Fruit fly (Drosophila melanogaster): Measurements from ENCODE around the gene CG11425.

Gene CG11425

dm6 chr3L:22460918-22461634, 13.5 kb upstream of the CG11425 start, which contains the start of gene laza:
Gene laza (minus strand): TSS chr3L:22461131.
- 0 out of 2 replicates have a peak, but pooled peaks have one; percentile 27 for TF ChIP-seq CG32532 (GFP tag; IDR thresholded peaks at IDR 0.05)
- 0 out of 2 replicates have a peak, but pooled peaks have one; percentile 28 for TF ChIP-seq Nf-YA (GFP tag; IDR thresholded peaks at IDR 0.05)
- no peak for TF ChIP-seq CG2202 (tag; optimal IDR thresholded peaks at IDR 0.05)
- TF ChIP-seq jumu (GFP tag; optimal IDR thresholded peaks at IDR 0.05), result no peak
- TF ChIP-seq Nf-YC (tag; optimal IDR thresholded peaks at IDR 0.05), result peak; percentile 12
- no peak for TF ChIP-seq CG8281 (tag; optimal IDR thresholded peaks at IDR 0.05)
- no peak for TF ChIP-seq Lhr (GFP tag; optimal IDR thresholded peaks at IDR 0.05)
- TF ChIP-seq amos (GFP tag; IDR thresholded peaks at IDR 0.05; ENCODE audit: partially characterized antibody), result peak; percentile 31; the same call in 1 of the 2 replicates
- no peak for TF ChIP-seq zfh2 (GFP tag; optimal IDR thresholded peaks at IDR 0.05)
- no peak for TF ChIP-seq gfzf (GFP tag; optimal IDR thresholded peaks at IDR 0.05)
- TF ChIP-seq Rx (GFP tag; IDR thresholded peaks at IDR 0.05), result no peak
- TF ChIP-seq Dp (GFP tag; optimal IDR thresholded peaks at IDR 0.05), result no peak
- no peak for TF ChIP-seq Doc2 (GFP tag; IDR thresholded peaks at IDR 0.05)
- TF ChIP-seq stwl (tag; optimal IDR thresholded peaks at IDR 0.05), result no peak
- TF ChIP-seq seq (GFP tag; IDR thresholded peaks at IDR 0.05), result no peak
- TF ChIP-seq psq (GFP tag; optimal IDR thresholded peaks at IDR 0.05), result no peak
- TF ChIP-seq Med (GFP tag), result peak; percentile 76
- peak; percentile 36; the same call in 1 of the 2 replicates for TF ChIP-seq Bgb (GFP tag; IDR thresholded peaks at IDR 0.05; ENCODE audit: partially characterized antibody)
- TF ChIP-seq Atf3 (GFP tag; optimal IDR thresholded peaks at IDR 0.05), result no peak
- peak; percentile 12 for TF ChIP-seq unpg (GFP tag; optimal IDR thresholded peaks at IDR 0.05)
- no peak for TF ChIP-seq CG7745 (tag; optimal IDR thresholded peaks at IDR 0.05)
- TF ChIP-seq CG8924 (tag; optimal IDR thresholded peaks at IDR 0.05), result no peak
- TF ChIP-seq CG1529 (GFP tag; optimal IDR thresholded peaks at IDR 0.05), result no peak
- no peak; the same call in 2 of the 3 replicates for TF ChIP-seq Dbx (GFP tag; IDR thresholded peaks at IDR 0.05)
- TF ChIP-seq HmgZ (tag; optimal IDR thresholded peaks at IDR 0.05), result peak; percentile 59
- TF ChIP-seq CG7357 (GFP tag; IDR thresholded peaks at IDR 0.05), result no peak
- TF ChIP-seq Rfx (GFP tag; IDR thresholded peaks at IDR 0.05), result no peak; the same call in 1 of the 2 replicates
- peak; percentile 26 for TF ChIP-seq nau (GFP tag; optimal IDR thresholded peaks at IDR 0.05)
- no peak for TF ChIP-seq slou (GFP tag; optimal IDR thresholded peaks at IDR 0.05)
- no peak for TF ChIP-seq CG13123 (GFP tag; optimal IDR thresholded peaks at IDR 0.05)
- no peak for TF ChIP-seq NK7.1 (GFP tag; optimal IDR thresholded peaks at IDR 0.05)
- TF ChIP-seq CG42726 (GFP tag; IDR thresholded peaks at IDR 0.05; ENCODE audit: partially characterized antibody), result no peak
- no peak for TF ChIP-seq CG6791 (GFP tag; IDR thresholded peaks at IDR 0.05; ENCODE audit: partially characterized antibody)
- no peak for TF ChIP-seq Drgx (GFP tag; IDR thresholded peaks at IDR 0.05)
- no peak for TF ChIP-seq Sry-β (GFP tag; optimal IDR thresholded peaks at IDR 0.05)
- peak; percentile 11 for TF ChIP-seq CG30403 (GFP tag; optimal IDR thresholded peaks at IDR 0.05)
- no peak for TF ChIP-seq Hr39 (optimal IDR thresholded peaks at IDR 0.05)
- no peak for TF ChIP-seq al (GFP tag; IDR thresholded peaks at IDR 0.05)
- TF ChIP-seq cas (GFP tag; IDR thresholded peaks at IDR 0.05), result no peak
- TF ChIP-seq sc (optimal IDR thresholded peaks at IDR 0.05), result no peak
- TF ChIP-seq sc (GFP tag; optimal IDR thresholded peaks at IDR 0.05), result no peak
- no peak for TF ChIP-seq H15 (GFP tag; IDR thresholded peaks at IDR 0.05)
- no peak for TF ChIP-seq CG7928 (GFP tag; optimal IDR thresholded peaks at IDR 0.05)
- no peak for TF ChIP-seq chm (GFP tag; IDR thresholded peaks at IDR 0.05)
- TF ChIP-seq lab (GFP tag; optimal IDR thresholded peaks at IDR 0.05), result peak; percentile 34
- no peak for TF ChIP-seq dmrt11E (tag; optimal IDR thresholded peaks at IDR 0.05)
- TF ChIP-seq CG3847 (GFP tag; IDR thresholded peaks at IDR 0.05), result no peak
- no peak for TF ChIP-seq CG11093 (GFP tag; IDR thresholded peaks at IDR 0.05)
- TF ChIP-seq Deaf1 (tag; optimal IDR thresholded peaks at IDR 0.05), result peak; percentile 86
- TF ChIP-seq bigmax (GFP tag; optimal IDR thresholded peaks at IDR 0.05), result no peak
- TF ChIP-seq nerfin-1 (tag; optimal IDR thresholded peaks at IDR 0.05), result no peak
